Fruit fly (Drosophila melanogaster) whole organism, embryonic: ENCODE data around the gene CG15641.

Experiments used
- Antp ChIP-seq: fragments of 200-800 bp; sonication (Bioruptor generic); optimal IDR thresholded peaks from 3 replicates; lab custom pipeline; 2016; ENCODE audit warnings: missing biosample characterization, missing genetic modification characterization
- Atf3 ChIP-seq: fragments of 200-800 bp; sonication (Bioruptor generic); optimal IDR thresholded peaks from 3 replicates; lab custom pipeline; 2016; ENCODE audit warnings: missing biosample characterization, missing genetic modification characterization
- Bgb ChIP-seq: fragments of 200-800 bp; sonication (Bioruptor generic); IDR thresholded peaks from 2 replicates; pipeline ENCODE4 v1.3.6; 2022; ENCODE audit warnings: missing biosample characterization, missing genetic modification characterization; ENCODE audit not compliant: partially characterized antibody
- BtbVII ChIP-seq: fragments of 200-800 bp; sonication (Bioruptor generic); optimal IDR thresholded peaks from 3 replicates; lab custom pipeline; 2017; ENCODE audit warnings: missing biosample characterization, mild to moderate bottlenecking, missing genetic modification characterization
- CG10366 ChIP-seq: fragments of 200-800 bp; sonication (Bioruptor generic); IDR thresholded peaks from 2 replicates; pipeline ENCODE4 v1.3.6; 2022; ENCODE audit warnings: missing biosample characterization, missing genetic modification characterization
- CG10959 ChIP-seq: fragments of 200-800 bp; sonication (Bioruptor generic); IDR thresholded peaks from 2 replicates; pipeline ENCODE4 v1.3.6; 2022; ENCODE audit warnings: missing biosample characterization, missing genetic modification characterization
- CG12236 ChIP-seq: fragments of 200-800 bp; sonication (Bioruptor generic); optimal IDR thresholded peaks from 2 replicates; lab custom pipeline; 2016; ENCODE audit warnings: missing biosample characterization, missing genetic modification characterization
- CG12299 ChIP-seq: fragments of 200-800 bp; sonication (Bioruptor generic); optimal IDR thresholded peaks from 2 replicates; lab custom pipeline; 2018; ENCODE audit warnings: missing biosample characterization, mild to moderate bottlenecking, missing genetic modification characterization
- CG12659 ChIP-seq: fragments of 200-800 bp; sonication (Bioruptor generic); optimal IDR thresholded peaks from 3 replicates; lab custom pipeline; 2017; ENCODE audit warnings: mild to moderate bottlenecking, missing biosample characterization, missing genetic modification reagents, missing genetic modification characterization
- CG12769 ChIP-seq: fragments of 200-800 bp; sonication (Bioruptor generic); optimal IDR thresholded peaks from 2 replicates; lab custom pipeline; 2019; ENCODE audit warnings: missing biosample characterization, mild to moderate bottlenecking, missing genetic modification characterization, moderate library complexity
- CG13287 ChIP-seq: fragments of 200-800 bp; sonication (Bioruptor generic); IDR thresholded peaks from 2 replicates; pipeline ENCODE4 v1.3.6; 2022; ENCODE audit warnings: missing biosample characterization, missing genetic modification characterization; ENCODE audit not compliant: partially characterized antibody
- CG15073 ChIP-seq: fragments of 200-800 bp; sonication (Bioruptor generic); optimal IDR thresholded peaks from 2 replicates; lab custom pipeline; 2016; ENCODE audit warnings: missing biosample characterization, missing genetic modification characterization
- CG17568 ChIP-seq: fragments of 200-800 bp; sonication (Bioruptor generic); optimal IDR thresholded peaks from 2 replicates; lab custom pipeline; 2018; ENCODE audit warnings: missing biosample characterization, mild to moderate bottlenecking, missing genetic modification characterization, moderate library complexity
- CG1792 ChIP-seq: fragments of 200-800 bp; sonication (Bioruptor generic); optimal IDR thresholded peaks from 2 replicates; lab custom pipeline; 2016; ENCODE audit warnings: missing biosample characterization, missing genetic modification characterization
- CG2875 ChIP-seq: fragments of 200-800 bp; sonication (Bioruptor generic); optimal IDR thresholded peaks from 2 replicates; lab custom pipeline; 2017; ENCODE audit warnings: missing biosample characterization, mild to moderate bottlenecking, missing genetic modification characterization, missing genetic modification reagents
- CG34376 ChIP-seq: fragments of 200-800 bp; sonication (Bioruptor generic); optimal IDR thresholded peaks from 2 replicates; lab custom pipeline; 2018; ENCODE audit warnings: missing biosample characterization, mild to moderate bottlenecking, missing genetic modification characterization
- CG5953 ChIP-seq: fragments of 200-800 bp; sonication (Bioruptor generic); IDR thresholded peaks from 2 replicates; pipeline ENCODE4 v1.3.6; 2022; ENCODE audit warnings: missing biosample characterization, missing genetic modification characterization
- CG6689 ChIP-seq: fragments of 200-800 bp; sonication (Bioruptor generic); IDR thresholded peaks from 2 replicates; pipeline ENCODE4 v1.3.6; 2022; ENCODE audit warnings: missing biosample characterization, missing genetic modification characterization
- CG8359 ChIP-seq: fragments of 200-800 bp; sonication (Bioruptor generic); optimal IDR thresholded peaks from 2 replicates; lab custom pipeline; 2017; ENCODE audit warnings: missing biosample characterization, mild to moderate bottlenecking, missing genetic modification characterization, borderline replicate concordance
- CkIIα-i1 ChIP-seq: fragments of 200-800 bp; sonication (Bioruptor generic); IDR thresholded peaks from 2 replicates; pipeline ENCODE4 v1.3.6; 2022; ENCODE audit warnings: missing biosample characterization, missing genetic modification characterization
- Dek ChIP-seq: fragments of 200-800 bp; sonication (Bioruptor generic); optimal IDR thresholded peaks from 3 replicates; lab custom pipeline; 2019; ENCODE audit warnings: missing biosample characterization, mild to moderate bottlenecking, missing genetic modification characterization, moderate library complexity
- Doc3 ChIP-seq: fragments of 200-800 bp; sonication (Bioruptor generic); IDR thresholded peaks from 3 replicates; pipeline ENCODE4 v1.3.6; 2022; ENCODE audit warnings: missing biosample characterization, missing genetic modification characterization; ENCODE audit not compliant: partially characterized antibody
- Ets97D ChIP-seq: fragments of 200-800 bp; sonication (Bioruptor generic); optimal IDR thresholded peaks from 3 replicates; lab custom pipeline; 2016; ENCODE audit warnings: missing biosample characterization, missing genetic modification characterization
- H2.0 ChIP-seq: fragments of 200-800 bp; sonication (Bioruptor generic); IDR thresholded peaks from 2 replicates; pipeline ENCODE4 v1.3.6; 2022; ENCODE audit warnings: missing biosample characterization, missing genetic modification characterization
- Hr51 ChIP-seq, 2 experiments: fragments of 200-800 bp; sonication (Bioruptor generic); optimal IDR thresholded peaks; 2 replicates in 1 of 2; 3 replicates in 1 of 2; lab custom pipeline; 2016 to 2018; ENCODE audit warnings: missing biosample characterization in 2 of 2, missing genetic modification characterization in 2 of 2, mild to moderate bottlenecking in 1 of 2, moderate library complexity in 1 of 2
- Hsf ChIP-seq: fragments of 200-800 bp; sonication (Bioruptor generic); optimal IDR thresholded peaks from 3 replicates; lab custom pipeline; 2016; ENCODE audit warnings: missing biosample characterization, missing genetic modification characterization
- Mes4 ChIP-seq: fragments of 200-800 bp; sonication (Bioruptor generic); optimal IDR thresholded peaks from 2 replicates; lab custom pipeline; 2016; ENCODE audit warnings: missing biosample characterization, missing genetic modification characterization
- NFAT ChIP-seq: fragments of 200-800 bp; sonication (Bioruptor generic); IDR thresholded peaks from 2 replicates; pipeline ENCODE4 v1.3.6; 2022; ENCODE audit warnings: missing biosample characterization, missing genetic modification characterization
- Nf-YC ChIP-seq: fragments of 200-800 bp; optimal IDR thresholded peaks from 3 replicates; lab custom pipeline; 2019; ENCODE audit warnings: missing biosample characterization, mild to moderate bottlenecking, missing genetic modification characterization, moderate library complexity
- Oli ChIP-seq: fragments of 200-800 bp; sonication (Bioruptor generic); optimal IDR thresholded peaks from 2 replicates; lab custom pipeline; 2018; ENCODE audit warnings: missing biosample characterization, mild to moderate bottlenecking, missing genetic modification characterization, moderate library complexity
- Rfx ChIP-seq: fragments of 200-800 bp; sonication (Bioruptor generic); IDR thresholded peaks from 2 replicates; pipeline ENCODE4 v1.3.6; 2022; ENCODE audit warnings: missing biosample characterization, missing genetic modification characterization
- Stat92E ChIP-seq, 3 experiments: fragments of >200 bp in 2 of 3; fragments of 200-800 bp in 1 of 3; sonication (Bioruptor generic) in 1 of 3; optimal IDR thresholded peaks; 2 replicates each; lab custom pipeline; 2017 to 2019; ENCODE audit warnings: missing biosample characterization in 3 of 3, missing genetic modification characterization in 3 of 3, mild to moderate bottlenecking in 1 of 3, moderate library complexity in 1 of 3
- ac ChIP-seq: fragments of 200-800 bp; sonication (Bioruptor generic); optimal IDR thresholded peaks from 3 replicates; lab custom pipeline; 2017; ENCODE audit warnings: missing biosample characterization, mild to moderate bottlenecking, missing genetic modification characterization
- bowl ChIP-seq: fragments of 200-800 bp; sonication (Bioruptor generic); IDR thresholded peaks from 2 replicates; pipeline ENCODE4 v1.3.6; 2022; ENCODE audit warnings: missing biosample characterization, missing genetic modification characterization
- crp ChIP-seq, 2 experiments: fragments of 200-800 bp; sonication (Bioruptor generic); optimal IDR thresholded peaks; 2 replicates in 1 of 2; 3 replicates in 1 of 2; lab custom pipeline; 2017; ENCODE audit warnings: missing biosample characterization in 2 of 2, missing genetic modification characterization in 2 of 2, mild to moderate bottlenecking in 1 of 2, moderate library complexity in 1 of 2
- dan ChIP-seq: fragments of 200-800 bp; sonication (Bioruptor generic); IDR thresholded peaks from 2 replicates; pipeline ENCODE4 v1.3.6; 2022; ENCODE audit warnings: missing biosample characterization, missing genetic modification characterization
- dpn ChIP-seq, 2 experiments: fragments of 200-800 bp; sonication (Bioruptor generic); optimal IDR thresholded peaks; 3 replicates each; lab custom pipeline; 2016; ENCODE audit warnings: missing biosample characterization in 2 of 2, missing genetic modification characterization in 2 of 2
- ems ChIP-seq: fragments of 200-800 bp; sonication (Bioruptor generic); optimal IDR thresholded peaks from 3 replicates; lab custom pipeline; 2016; ENCODE audit warnings: missing biosample characterization, missing genetic modification characterization
- en ChIP-seq: fragments of 200-800 bp; sonication (Bioruptor generic); optimal IDR thresholded peaks from 2 replicates; lab custom pipeline; 2016; ENCODE audit warnings: missing biosample characterization, missing genetic modification characterization
- exex ChIP-seq: fragments of 200-800 bp; sonication (Bioruptor generic); optimal IDR thresholded peaks from 4 replicates; lab custom pipeline; 2018; ENCODE audit warnings: missing biosample characterization, mild to moderate bottlenecking, missing genetic modification characterization, moderate library complexity
- jigr1 ChIP-seq: fragments of 200-800 bp; sonication (Bioruptor generic); IDR thresholded peaks from 3 replicates; pipeline ENCODE4 v1.3.6; 2022; ENCODE audit warnings: missing biosample characterization, missing genetic modification characterization
- knrl ChIP-seq: fragments of 200-800 bp; sonication (Bioruptor generic); IDR thresholded peaks from 3 replicates; pipeline ENCODE4 v1.3.6; 2022; ENCODE audit warnings: missing biosample characterization, missing genetic modification characterization; ENCODE audit not compliant: partially characterized antibody
- org-1 ChIP-seq: fragments of 200-800 bp; sonication (Bioruptor generic); optimal IDR thresholded peaks from 2 replicates; lab custom pipeline; 2017; ENCODE audit warnings: missing biosample characterization, missing genetic modification characterization
- pb ChIP-seq: fragments of 200-800 bp; sonication (Bioruptor generic); optimal IDR thresholded peaks from 3 replicates; lab custom pipeline; 2016; ENCODE audit warnings: missing biosample characterization, missing genetic modification characterization
- sd ChIP-seq: fragments of 200-800 bp; sonication (Bioruptor generic); optimal IDR thresholded peaks from 3 replicates; lab custom pipeline; 2018; ENCODE audit warnings: missing biosample characterization, mild to moderate bottlenecking, missing genetic modification characterization, moderate library complexity
- slp2 ChIP-seq: fragments of 200-800 bp; sonication (Bioruptor generic); optimal IDR thresholded peaks from 2 replicates; lab custom pipeline; 2016; ENCODE audit warnings: missing biosample characterization, missing genetic modification characterization
- sna ChIP-seq: fragments of 200-800 bp; sonication (Bioruptor generic); IDR thresholded peaks from 2 replicates; pipeline ENCODE4 v1.3.6; 2022; ENCODE audit warnings: missing biosample characterization, missing genetic modification characterization; ENCODE audit not compliant: partially characterized antibody
- trh ChIP-seq: fragments of 200-800 bp; sonication (Bioruptor generic); optimal IDR thresholded peaks from 2 replicates; lab custom pipeline; 2016; ENCODE audit warnings: missing biosample characterization, missing genetic modification characterization
- unpg ChIP-seq: fragments of 200-800 bp; sonication (Bioruptor generic); optimal IDR thresholded peaks from 3 replicates; lab custom pipeline; 2018; ENCODE audit warnings: missing biosample characterization, mild to moderate bottlenecking, missing genetic modification characterization, moderate library complexity
- zen ChIP-seq: fragments of 200-800 bp; sonication (Bioruptor generic); optimal IDR thresholded peaks from 3 replicates; lab custom pipeline; 2018; ENCODE audit warnings: missing biosample characterization, mild to moderate bottlenecking, missing genetic modification characterization, moderate library complexity

CG15641 gene

DNA sequence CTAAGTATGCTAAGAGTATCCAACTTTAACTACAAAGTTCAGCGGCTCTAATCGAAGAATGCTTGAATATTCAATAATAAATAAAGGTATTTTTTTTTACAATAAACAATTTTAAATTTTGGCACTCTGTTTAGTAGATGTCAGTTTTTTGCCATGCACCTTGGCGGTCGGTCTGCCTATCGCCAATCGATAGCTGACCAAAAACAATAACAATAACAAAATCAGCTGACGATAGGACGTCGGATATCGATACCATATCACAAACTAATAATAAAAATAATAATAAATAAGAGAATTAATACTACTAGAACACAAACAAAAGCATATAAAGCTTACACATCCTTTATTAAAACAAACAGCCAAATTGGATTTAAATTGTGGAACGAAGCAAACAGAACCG is 19.0 kb downstream of the CG15641 start, which contains the start of gene Gmap (continued):
- TF ChIP-seq knrl (GFP tag; lab: Robert Waterston, UW) (peak; percentile 64), CG12659 (GFP tag; lab: Kevin White, UChicago) (peak; percentile 15), Hsf (GFP tag; lab: Kevin White, UChicago) (no peak), CG12299 (tag; lab: Kevin White, UChicago) (no peak), CG13287 (GFP tag; lab: Robert Waterston, UW) (peak; percentile 81), org-1 (GFP tag; lab: Kevin White, UChicago) (no peak), trh (GFP tag; lab: Kevin White, UChicago) (no peak), sd (tag; lab: Kevin White, UChicago) (no peak), jigr1 (GFP tag; lab: Robert Waterston, UW) (no peak), CG10366 (GFP tag; lab: Robert Waterston, UW) (no peak), CG10959 (no peak), CG17568 (GFP tag; lab: Kevin White, UChicago) (no peak), Stat92E (GFP tag; optimal IDR thresholded peaks at IDR 0.05; lab: Kevin White, UChicago) (no peak), zen (no peak), crp (GFP tag; optimal IDR thresholded peaks at IDR 0.05; lab: Kevin White, UChicago) (peak in 1 of 2 experiments; percentile 84), CG15073 (GFP tag; lab: Kevin White, UChicago) (no peak), Hr51 (GFP tag; optimal IDR thresholded peaks at IDR 0.05; lab: Kevin White, UChicago) (no peak), H2.0 (GFP tag; lab: Robert Waterston, UW) (no peak), exex (tag; lab: Kevin White, UChicago) (no peak), Oli (tag; lab: Kevin White, UChicago) (no peak), sna (GFP tag; lab: Robert Waterston, UW) (peak; percentile 80), slp2 (GFP tag; lab: Kevin White, UChicago) (no peak), CG6689 (GFP tag; lab: Robert Waterston, UW) (no peak), Rfx (no peak), dan (GFP tag; lab: Robert Waterston, UW) (no peak), Doc3 (GFP tag; lab: Robert Waterston, UW) (peak; percentile 57; the same call in 2 of the 3 replicates), bowl (GFP tag; lab: Robert Waterston, UW) (no peak), CG8359 (GFP tag; lab: Kevin White, UChicago) (no peak), CG12769 (tag; lab: Kevin White, UChicago) (no peak), Bgb (peak; percentile 90), ac (no peak), Nf-YC (peak; percentile 20), Atf3 (GFP tag; lab: Kevin White, UChicago) (no peak), CkIIα-i1 (GFP tag; lab: Robert Waterston, UW) (no peak), unpg (GFP tag; lab: Kevin White, UChicago) (no peak), Ets97D (no peak), Dek (tag; lab: Kevin White, UChicago) (no peak), NFAT (GFP tag; lab: Robert Waterston, UW) (no peak), CG34376 (GFP tag; lab: Kevin White, UChicago) (no peak), CG1792 (GFP tag; lab: Kevin White, UChicago) (no peak), CG2875 (GFP tag; lab: Kevin White, UChicago) (no peak), ems (GFP tag; lab: Kevin White, UChicago) (no peak), en (GFP tag; lab: Kevin White, UChicago) (no peak), dpn (GFP tag; optimal IDR thresholded peaks at IDR 0.05; lab: Kevin White, UChicago) (no peak), Antp (GFP tag; lab: Kevin White, UChicago) (no peak), pb (GFP tag; lab: Kevin White, UChicago) (no peak), BtbVII (GFP tag; lab: Kevin White, UChicago) (no peak), CG5953 (no peak), CG12236 (GFP tag; lab: Kevin White, UChicago) (no peak), Mes4 (GFP tag; lab: Kevin White, UChicago) (no peak)
